Fruit fly (Drosophila melanogaster) whole organism, embryonic: ENCODE measurements around the gene CG42553.
A peak's percentile ranks its signal among the peaks of the same experiment; 100 is the strongest.

Experiments
- Aef1 ChIP-seq: fragments of 200-800 bp; sonication (Bioruptor generic); IDR thresholded peaks from 3 replicates; pipeline ENCODE4 v1.3.6; 2022; ENCODE audit warnings: missing biosample characterization, missing genetic modification characterization
- Asciz ChIP-seq: fragments of 200-800 bp; sonication (Bioruptor generic); optimal IDR thresholded peaks from 2 replicates; lab custom pipeline; 2017; ENCODE audit warnings: missing biosample characterization, mild to moderate bottlenecking, missing genetic modification characterization, missing genetic modification reagents
- Atf-2 ChIP-seq: fragments of 200-800 bp; sonication (Bioruptor generic); optimal IDR thresholded peaks from 2 replicates; lab custom pipeline; 2016; ENCODE audit warnings: missing biosample characterization, missing genetic modification characterization
- BtbVII ChIP-seq: fragments of 200-800 bp; sonication (Bioruptor generic); optimal IDR thresholded peaks from 3 replicates; lab custom pipeline; 2017; ENCODE audit warnings: missing biosample characterization, mild to moderate bottlenecking, missing genetic modification characterization
- CG12219 ChIP-seq: fragments of 200-800 bp; sonication (Bioruptor generic); optimal IDR thresholded peaks from 3 replicates; lab custom pipeline; 2018; ENCODE audit warnings: missing biosample characterization, mild to moderate bottlenecking, missing genetic modification characterization
- CG1233 ChIP-seq: fragments of 200-800 bp; sonication (Bioruptor generic); optimal IDR thresholded peaks from 4 replicates; lab custom pipeline; 2018; ENCODE audit warnings: missing biosample characterization, mild to moderate bottlenecking, missing genetic modification characterization
- CG13424 ChIP-seq: fragments of 200-800 bp; sonication (Bioruptor generic); optimal IDR thresholded peaks from 2 replicates; lab custom pipeline; 2019; ENCODE audit warnings: missing biosample characterization, mild to moderate bottlenecking, missing genetic modification characterization, moderate library complexity
- CG13624 ChIP-seq: fragments of 200-800 bp; sonication (Bioruptor generic); optimal IDR thresholded peaks from 2 replicates; lab custom pipeline; 2016; ENCODE audit warnings: missing biosample characterization, missing genetic modification characterization
- CG17186 ChIP-seq: fragments of 200-800 bp; sonication (Bioruptor generic); optimal IDR thresholded peaks from 3 replicates; lab custom pipeline; 2017; ENCODE audit warnings: missing biosample characterization, missing genetic modification reagents, missing genetic modification characterization
- CG17359 ChIP-seq: fragments of 200-800 bp; sonication (Bioruptor generic); optimal IDR thresholded peaks from 3 replicates; lab custom pipeline; 2018; ENCODE audit warnings: missing biosample characterization, mild to moderate bottlenecking, missing genetic modification characterization, moderate library complexity
- CG17361 ChIP-seq: fragments of 200-800 bp; sonication (Bioruptor generic); IDR thresholded peaks from 3 replicates; pipeline ENCODE4 v1.3.6; 2022; ENCODE audit warnings: missing biosample characterization, missing genetic modification characterization
- CG2712 ChIP-seq: fragments of 200-800 bp; optimal IDR thresholded peaks from 3 replicates; lab custom pipeline; 2019; ENCODE audit warnings: missing biosample characterization, mild to moderate bottlenecking, missing genetic modification characterization, moderate library complexity
- CG31441 ChIP-seq: fragments of 200-800 bp; sonication (Bioruptor generic); IDR thresholded peaks from 2 replicates; pipeline ENCODE4 v1.3.6; 2022; ENCODE audit warnings: missing biosample characterization, missing genetic modification characterization
- CG33213 ChIP-seq: fragments of 200-800 bp; sonication (Bioruptor generic); optimal IDR thresholded peaks from 3 replicates; lab custom pipeline; 2016; ENCODE audit warnings: missing biosample characterization, missing genetic modification characterization
- CG34224 ChIP-seq: fragments of 200-800 bp; sonication (Bioruptor generic); IDR thresholded peaks from 3 replicates; pipeline ENCODE4 v1.3.6; 2022; ENCODE audit warnings: missing biosample characterization, missing genetic modification characterization; ENCODE audit not compliant: partially characterized antibody
- CG6272 ChIP-seq: fragments of 200-800 bp; sonication (Bioruptor generic); IDR thresholded peaks from 2 replicates; pipeline ENCODE4 v1.3.6; 2022; ENCODE audit warnings: missing biosample characterization, missing genetic modification characterization
- CG6791 ChIP-seq: fragments of 200-800 bp; sonication (Bioruptor generic); IDR thresholded peaks from 3 replicates; pipeline ENCODE4 v1.3.6; 2022; ENCODE audit warnings: missing biosample characterization, missing genetic modification characterization; ENCODE audit not compliant: partially characterized antibody
- ERR ChIP-seq: fragments of 200-800 bp; sonication (Bioruptor generic); optimal IDR thresholded peaks from 2 replicates; lab custom pipeline; 2016; ENCODE audit warnings: missing biosample characterization, missing genetic modification characterization
- Ets65A ChIP-seq: fragments of 200-800 bp; sonication (Bioruptor generic); peaks from one replicate; lab custom pipeline; 2016; ENCODE audit warnings: missing biosample characterization, missing genetic modification characterization
- Fer1 ChIP-seq: fragments of 200-800 bp; sonication (Bioruptor generic); optimal IDR thresholded peaks from 2 replicates; lab custom pipeline; 2017; ENCODE audit warnings: missing biosample characterization, mild to moderate bottlenecking, missing genetic modification characterization
- Hr3 ChIP-seq: fragments of 200-800 bp; sonication (Bioruptor generic); optimal IDR thresholded peaks from 3 replicates; lab custom pipeline; 2016; ENCODE audit warnings: missing biosample characterization, missing genetic modification characterization
- Pdp1 ChIP-seq, 2 experiments: fragments of 200-800 bp; sonication (Bioruptor generic); optimal IDR thresholded peaks; 3 replicates each; lab custom pipeline; 2016; ENCODE audit warnings: missing biosample characterization in 2 of 2, missing genetic modification characterization in 2 of 2, mild to moderate bottlenecking in 1 of 2, moderate library complexity in 1 of 2
- Ptx1 ChIP-seq: fragments of 200-800 bp; sonication (Bioruptor generic); IDR thresholded peaks from 2 replicates; pipeline ENCODE4 v1.3.6; 2022; ENCODE audit warnings: missing biosample characterization, missing genetic modification characterization
- Six4 ChIP-seq: fragments of 200-800 bp; sonication (Bioruptor generic); optimal IDR thresholded peaks from 2 replicates; lab custom pipeline; 2016; ENCODE audit warnings: missing biosample characterization, missing genetic modification characterization
- Xrp1 ChIP-seq: fragments of 200-800 bp; sonication (Bioruptor generic); IDR thresholded peaks from 2 replicates; pipeline ENCODE4 v1.3.6; 2022; ENCODE audit warnings: missing biosample characterization, missing genetic modification characterization
- ash1 ChIP-seq: fragments of 200-800 bp; sonication (Bioruptor generic); optimal IDR thresholded peaks from 2 replicates; lab custom pipeline; 2018; ENCODE audit warnings: missing biosample characterization, mild to moderate bottlenecking, missing genetic modification characterization
- az2 ChIP-seq: fragments of 200-800 bp; sonication (Bioruptor generic); optimal IDR thresholded peaks from 3 replicates; lab custom pipeline; 2016; ENCODE audit warnings: missing biosample characterization, missing genetic modification characterization
- bbx ChIP-seq: fragments of 200-800 bp; sonication (Bioruptor generic); IDR thresholded peaks from 2 replicates; pipeline ENCODE4 v1.3.6; 2022; ENCODE audit warnings: missing biosample characterization, missing genetic modification characterization; ENCODE audit not compliant: partially characterized antibody
- bigmax ChIP-seq: fragments of 200-800 bp; sonication (Bioruptor generic); optimal IDR thresholded peaks from 2 replicates; lab custom pipeline; 2018; ENCODE audit warnings: missing biosample characterization, mild to moderate bottlenecking, missing genetic modification characterization
- chif ChIP-seq, 2 experiments: fragments of 200-800 bp; sonication (Bioruptor generic); optimal IDR thresholded peaks; 3 replicates each; lab custom pipeline; 2016; ENCODE audit warnings: missing biosample characterization in 2 of 2, missing genetic modification characterization in 2 of 2
- ewg ChIP-seq: fragments of 200-800 bp; sonication (Bioruptor generic); optimal IDR thresholded peaks from 3 replicates; lab custom pipeline; 2017; ENCODE audit warnings: mild to moderate bottlenecking, missing biosample characterization, missing genetic modification reagents, missing genetic modification characterization
- grau ChIP-seq: fragments of 200-800 bp; optimal IDR thresholded peaks from 3 replicates; lab custom pipeline; 2019; ENCODE audit warnings: missing biosample characterization, mild to moderate bottlenecking, missing genetic modification characterization, moderate library complexity
- h ChIP-seq: fragments of >200 bp; optimal IDR thresholded peaks from 2 replicates; lab custom pipeline; 2017
- hb ChIP-seq: fragments of 200-800 bp; sonication (Bioruptor generic); IDR thresholded peaks from 3 replicates; pipeline ENCODE4 v1.3.6; 2022; ENCODE audit warnings: missing biosample characterization, missing genetic modification characterization; ENCODE audit not compliant: partially characterized antibody
- hbn ChIP-seq: fragments of 200-800 bp; sonication (Bioruptor generic); IDR thresholded peaks from 2 replicates; pipeline ENCODE4 v1.3.6; 2022; ENCODE audit warnings: missing biosample characterization, missing genetic modification characterization; ENCODE audit not compliant: partially characterized antibody
- hkb ChIP-seq, 2 experiments: fragments of 200-800 bp in 1 of 2; fragments of >200 bp in 1 of 2; sonication (Bioruptor generic) in 1 of 2; IDR thresholded peaks in 1 of 2; optimal IDR thresholded peaks in 1 of 2; 2 replicates each; pipeline versions ENCODE4 v1.3.6 to Lab custom; 2017 to 2022; ENCODE audit warnings: missing biosample characterization in 1 of 2, missing genetic modification characterization in 1 of 2
- klu ChIP-seq: fragments of 200-800 bp; sonication (Bioruptor generic); IDR thresholded peaks from 2 replicates; pipeline ENCODE4 v1.3.6; 2022; ENCODE audit warnings: missing biosample characterization, missing genetic modification characterization
- lola ChIP-seq, 3 experiments: fragments of >200 bp in 2 of 3; fragments of 200-800 bp in 1 of 3; sonication (Bioruptor generic) in 1 of 3; optimal IDR thresholded peaks; 2 replicates each; lab custom pipeline; 2017 to 2019; ENCODE audit warnings: missing biosample characterization in 3 of 3, missing genetic modification characterization in 3 of 3, mild to moderate bottlenecking in 1 of 3, moderate library complexity in 1 of 3
- otp ChIP-seq: fragments of 200-800 bp; sonication (Bioruptor generic); IDR thresholded peaks from 3 replicates; pipeline ENCODE4, ENCODE4 v1.3.6; 2022; ENCODE audit warnings: missing biosample characterization, missing genetic modification characterization
- prd ChIP-seq, 3 experiments: fragments of >200 bp in 2 of 3; fragments of 200-800 bp in 1 of 3; sonication (Bioruptor generic) in 1 of 3; optimal IDR thresholded peaks in 2 of 3; IDR thresholded peaks in 1 of 3; 2 replicates in 2 of 3; 3 replicates in 1 of 3; pipeline versions ENCODE4 v1.3.6 to Lab custom; 2017 to 2022; ENCODE audit warnings: missing biosample characterization in 1 of 3, missing genetic modification characterization in 1 of 3
- sim ChIP-seq: fragments of 200-800 bp; sonication (Bioruptor generic); IDR thresholded peaks from 2 replicates; pipeline ENCODE4 v1.3.6; 2022; ENCODE audit warnings: missing biosample characterization, missing genetic modification characterization
- toy ChIP-seq: fragments of 200-800 bp; sonication (Bioruptor generic); IDR thresholded peaks from 2 replicates; pipeline ENCODE4 v1.3.6; 2022; ENCODE audit warnings: missing biosample characterization, missing genetic modification characterization
- trem ChIP-seq: fragments of 200-800 bp; optimal IDR thresholded peaks from 3 replicates; lab custom pipeline; 2019; ENCODE audit warnings: missing biosample characterization, mild to moderate bottlenecking, missing genetic modification characterization, moderate library complexity
- vnd ChIP-seq: fragments of 200-800 bp; sonication (Bioruptor generic); IDR thresholded peaks from 3 replicates; pipeline ENCODE4 v1.3.6; 2022; ENCODE audit warnings: missing biosample characterization, missing genetic modification characterization; ENCODE audit not compliant: partially characterized antibody
- zf30C ChIP-seq: fragments of 200-800 bp; sonication (Bioruptor generic); optimal IDR thresholded peaks from 3 replicates; lab custom pipeline; 2018; ENCODE audit warnings: missing biosample characterization, mild to moderate bottlenecking, missing genetic modification characterization
- zfh1 ChIP-seq: fragments of 200-800 bp; sonication (Bioruptor generic); IDR thresholded peaks from 3 replicates; pipeline ENCODE4 v1.3.6; 2022; ENCODE audit warnings: missing biosample characterization, missing genetic modification characterization

CG42553 gene

DNA sequence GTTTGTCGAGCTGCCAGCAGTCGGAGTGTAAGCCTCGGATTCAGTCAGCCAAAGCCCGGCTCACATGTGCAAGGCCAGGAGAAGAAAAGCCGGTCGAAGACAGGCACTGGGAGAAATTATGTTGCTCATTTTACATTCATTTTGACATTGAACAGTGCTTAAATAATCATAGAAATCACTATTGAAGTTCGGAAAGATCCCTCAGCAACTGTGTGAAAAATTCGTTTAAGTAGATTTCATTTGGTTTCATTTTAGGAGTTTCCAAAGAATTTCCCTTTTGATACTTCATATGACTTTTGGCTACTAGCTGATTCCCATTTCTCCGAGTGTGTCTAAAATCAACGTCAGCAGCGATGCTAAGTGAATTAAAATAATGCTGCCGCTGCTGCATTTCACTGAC is 9.4 kb upstream of the CG42553 start (continued):
- TF ChIP-seq CG2712 (peak; percentile 56), ash1 (no peak), CG1233 (peak; percentile 48), CG17361 (peak; percentile 56; the same call in 2 of the 3 replicates), h (no peak), CG13424 (peak; percentile 25), trem (peak; percentile 2), Xrp1 (GFP tag; lab: Robert Waterston, UW) (0 out of 2 replicates have a peak, but pooled peaks have one; percentile 21), grau (peak; percentile 19), Hr3 (GFP tag; lab: Kevin White, UChicago) (peak; percentile 8), CG17186 (GFP tag; lab: Kevin White, UChicago) (peak; percentile 5), hkb (optimal IDR thresholded peaks at IDR 0.05; lab: Kevin White, UChicago) (no peak), hkb (GFP tag; IDR thresholded peaks at IDR 0.05; lab: Robert Waterston, UW) (0 out of 2 replicates have a peak, but pooled peaks have one; percentile 16), Ets65A (peak; percentile 88), az2 (GFP tag; lab: Kevin White, UChicago) (peak; percentile 37), zf30C (GFP tag; lab: Kevin White, UChicago) (peak; percentile 11), Ptx1 (GFP tag; lab: Robert Waterston, UW) (peak; percentile 43; the same call in 1 of the 2 replicates), CG12219 (GFP tag; lab: Kevin White, UChicago) (peak; percentile 33), Aef1 (no peak), chif (GFP tag; optimal IDR thresholded peaks at IDR 0.05; lab: Kevin White, UChicago) (peak in 1 of 2 experiments; percentile 24), bigmax (GFP tag; lab: Kevin White, UChicago) (no peak), sim (GFP tag; lab: Robert Waterston, UW) (no peak), CG17359 (peak; percentile 40), CG13624 (GFP tag; lab: Kevin White, UChicago) (no peak), prd (optimal IDR thresholded peaks at IDR 0.05; lab: Kevin White, UChicago) (no peak), prd (GFP tag; IDR thresholded peaks at IDR 0.05; lab: Robert Waterston, UW) (peak; percentile 39; the same call in 1 of the 3 replicates), Six4 (GFP tag; lab: Kevin White, UChicago) (peak; percentile 19), klu (GFP tag; lab: Robert Waterston, UW) (no peak), otp (GFP tag; lab: Robert Waterston, UW) (0 out of 3 replicates have a peak, but pooled peaks have one; percentile 9), Pdp1 (GFP tag; optimal IDR thresholded peaks at IDR 0.05; lab: Kevin White, UChicago) (peak in 1 of 2 experiments; percentile 7), Asciz (GFP tag; lab: Kevin White, UChicago) (peak; percentile 57), CG34224 (GFP tag; lab: Robert Waterston, UW) (no peak), ewg (GFP tag; lab: Kevin White, UChicago) (peak; percentile 29), ERR (GFP tag; lab: Kevin White, UChicago) (no peak), CG33213 (no peak), lola (GFP tag; optimal IDR thresholded peaks at IDR 0.05; lab: Kevin White, UChicago) (peak in 1 of 3 experiments; percentile 26), zfh1 (GFP tag; lab: Robert Waterston, UW) (0 out of 3 replicates have a peak, but pooled peaks have one; percentile 17), CG31441 (GFP tag; lab: Robert Waterston, UW) (peak; percentile 60)

DNA sequence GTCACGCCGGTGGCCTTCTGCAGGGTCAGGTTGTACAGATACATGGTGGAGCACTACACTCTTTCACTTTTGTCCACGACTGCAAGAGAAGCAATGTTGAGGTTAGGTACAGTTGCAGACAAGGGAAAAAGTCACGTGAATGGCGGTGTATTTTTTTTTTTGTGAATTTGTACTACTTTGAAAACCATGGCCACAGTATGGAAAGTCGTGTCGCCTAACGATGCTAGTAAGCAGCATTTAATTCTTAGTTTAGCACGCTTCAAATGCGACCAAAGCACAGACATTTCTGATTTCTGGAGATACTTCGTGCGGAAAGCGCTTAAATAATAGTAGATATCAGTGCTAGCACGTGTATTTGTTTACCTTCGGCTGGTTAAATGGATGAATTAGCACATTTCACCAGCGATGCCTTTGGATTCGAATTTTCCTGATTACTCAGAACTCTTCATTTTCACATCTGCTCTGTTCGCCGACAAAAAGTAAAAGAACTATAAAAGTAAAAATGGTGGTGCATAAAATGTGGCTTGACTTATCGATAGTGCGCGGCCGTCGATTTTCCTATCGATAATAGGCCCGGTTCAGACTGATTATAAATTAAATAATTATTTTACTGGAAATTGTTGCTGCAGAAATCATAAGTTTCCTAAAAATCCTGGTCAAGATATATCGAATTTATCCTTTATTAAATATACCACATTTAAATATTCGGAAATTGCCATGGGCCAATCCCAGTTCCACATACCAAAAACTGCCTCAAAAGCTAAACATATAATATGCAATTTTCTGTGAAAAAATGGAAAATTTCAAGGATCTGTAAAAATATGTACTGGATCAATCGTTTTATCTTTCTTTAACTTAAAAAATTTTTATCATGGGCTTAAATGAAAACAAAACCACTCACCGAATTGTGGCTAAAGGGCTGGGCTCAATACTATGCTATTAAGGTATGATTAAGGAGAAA is 716 bp upstream of the CG42553 start, which contains the start of gene Sf3b3:
TSS of gene Sf3b3 (minus strand) at position 489 of the 961 bp plus-strand sequence.
- TF ChIP-seq CG6791 = peak; percentile 80
- TF ChIP-seq hbn (GFP tag; lab: Robert Waterston, UW) = peak; percentile 25; the same call in 1 of the 2 replicates
- TF ChIP-seq bbx = peak; percentile 83
- TF ChIP-seq vnd = peak; percentile 57; the same call in 2 of the 3 replicates
- TF ChIP-seq hb (GFP tag; lab: Robert Waterston, UW) = peak; percentile 38; the same call in 1 of the 3 replicates
- TF ChIP-seq Fer1 (GFP tag; lab: Kevin White, UChicago) = peak; percentile 43
- TF ChIP-seq CG6272 (GFP tag; lab: Robert Waterston, UW) = 0 out of 2 replicates have a peak, but pooled peaks have one; percentile 34
- TF ChIP-seq Atf-2 (GFP tag; lab: Kevin White, UChicago) = no peak
- peak; percentile 91 for TF ChIP-seq bigmax (GFP tag; lab: Kevin White, UChicago)
- no peak for TF ChIP-seq hkb (optimal IDR thresholded peaks at IDR 0.05; lab: Kevin White, UChicago)
- TF ChIP-seq hkb (GFP tag; IDR thresholded peaks at IDR 0.05; lab: Robert Waterston, UW) = 0 out of 2 replicates have a peak, but pooled peaks have one; percentile 22
- peak; percentile 22 for TF ChIP-seq CG1233
- peak; percentile 7 for TF ChIP-seq BtbVII
- TF ChIP-seq toy (GFP tag; lab: Robert Waterston, UW) = 0 out of 2 replicates have a peak, but pooled peaks have one; percentile 7
